Worm (Caenorhabditis elegans): ENCODE data around the gene ttm-2.

The ttm-2 gene

ce11 chrII:4749581-4749980, 16.6 kb downstream of the ttm-2 start, which contains the start of gene F41C3.2:
Gene F41C3.2, plus strand, starts transcription at chrII:4749968.
- no peak for TF ChIP-seq mel-28 (tag; optimal IDR thresholded peaks at IDR 0.05; ENCODE audit: borderline replicate concordance)
- no peak for TF ChIP-seq ceh-58 (GFP tag; IDR thresholded peaks at IDR 0.05)
- TF ChIP-seq mxl-1 (tag; optimal IDR thresholded peaks at IDR 0.05), result no peak

- TF ChIP-seq lin-40 (tag; optimal IDR thresholded peaks at IDR 0.05) (peak; percentile 22), xnd-1 (tag; optimal IDR thresholded peaks at IDR 0.05) (no peak), ztf-26 (tag; optimal IDR thresholded peaks at IDR 0.05) (peak; percentile 55), ceh-40 (GFP tag; IDR thresholded peaks at IDR 0.05) (no peak), lsl-1 (GFP tag; optimal IDR thresholded peaks at IDR 0.05) (no peak), hsf-1 (GFP tag; IDR thresholded peaks at IDR 0.05) (peak; percentile 77), somi-1 (GFP tag; optimal IDR thresholded peaks at IDR 0.05) (peak; percentile 35), nhr-27 (tag; optimal IDR thresholded peaks at IDR 0.05) (no peak)
Observed at ce11 chrII:4748374-4748773, 17.8 kb downstream of the ttm-2 start.

- TF ChIP-seq C17E4.6 (GFP tag; IDR thresholded peaks at IDR 0.05) (no peak), B0035.1 (tag; optimal IDR thresholded peaks at IDR 0.05) (no peak), lag-1 (GFP tag; IDR thresholded peaks at IDR 0.05) (no peak), atf-7 (tag; optimal IDR thresholded peaks at IDR 0.05) (no peak), zfh-2 (GFP tag; conservative IDR thresholded peaks at IDR 0.05) (no peak), xnd-1 (tag; optimal IDR thresholded peaks at IDR 0.05) (no peak), snpc-1.3 (tag; optimal IDR thresholded peaks at IDR 0.05; ENCODE audit: insufficient read depth) (no peak), unc-62 (GFP tag; optimal IDR thresholded peaks at IDR 0.05) (no peak), sptf-2 (GFP tag; optimal IDR thresholded peaks at IDR 0.05) (no peak), Y79H2A.3 (GFP tag; conservative IDR thresholded peaks at IDR 0.05) (no peak), nfya-2 (GFP tag; IDR thresholded peaks at IDR 0.05) (no peak), him-1 (tag; optimal IDR thresholded peaks at IDR 0.05) (no peak), mel-28 (tag; optimal IDR thresholded peaks at IDR 0.05; ENCODE audit: borderline replicate concordance) (no peak), ceh-79 (tag; optimal IDR thresholded peaks at IDR 0.05) (no peak), ceh-100 (GFP tag; IDR thresholded peaks at IDR 0.05) (no peak), ceh-58 (GFP tag; IDR thresholded peaks at IDR 0.05) (no peak)
Observed at ce11 chrII:4747697-4748096, 18.5 kb downstream of the ttm-2 start.

- no peak for TF ChIP-seq ceh-27 (GFP tag; optimal IDR thresholded peaks at IDR 0.05)
- TF ChIP-seq repo-1 (tag; optimal IDR thresholded peaks at IDR 0.05), result no peak
- TF ChIP-seq ceh-58 (GFP tag; IDR thresholded peaks at IDR 0.05), result no peak
- no peak for TF ChIP-seq T26A5.8 (tag; optimal IDR thresholded peaks at IDR 0.05)
Observed at ce11 chrII:4747063-4747462, 19.1 kb downstream of the ttm-2 start.

ce11 chrII:4745281-4745680, 20.9 kb downstream of the ttm-2 start:
- TF ChIP-seq die-1 (tag; optimal IDR thresholded peaks at IDR 0.05), result no peak
- no peak for TF ChIP-seq cebp-1 (GFP tag; IDR thresholded peaks at IDR 0.05)
- TF ChIP-seq cebp-1 (tag; optimal IDR thresholded peaks at IDR 0.05), result peak; percentile 31
- no peak for TF ChIP-seq pbrm-1 (GFP tag; IDR thresholded peaks at IDR 0.05)
- peak; percentile 28 for TF ChIP-seq tbp1 (GFP tag; optimal IDR thresholded peaks at IDR 0.05)
- no peak for TF ChIP-seq F37B4.10 (GFP tag; IDR thresholded peaks at IDR 0.05)
- TF ChIP-seq egl-18 (GFP tag; IDR thresholded peaks at IDR 0.05), result no peak
- TF ChIP-seq ztf-26 (tag; optimal IDR thresholded peaks at IDR 0.05), result peak; percentile 76
- no peak for TF ChIP-seq ztf-6 (GFP tag; IDR thresholded peaks at IDR 0.05)
- TF ChIP-seq madf-3 (GFP tag; IDR thresholded peaks at IDR 0.05), result no peak
- no peak for TF ChIP-seq hmg-20 (GFP tag; IDR thresholded peaks at IDR 0.05)
- TF ChIP-seq T26A5.8 (tag; optimal IDR thresholded peaks at IDR 0.05), result no peak
- TF ChIP-seq F57A8.1 (GFP tag; optimal IDR thresholded peaks at IDR 0.05), result no peak
- TF ChIP-seq unc-130 (GFP tag; optimal IDR thresholded peaks at IDR 0.05), result no peak
- 0 out of 2 replicates have a peak, but pooled peaks have one; percentile 45 for TF ChIP-seq Y53G8AR.9 (GFP tag; conservative IDR thresholded peaks at IDR 0.05)
- no peak for TF ChIP-seq B0336.3 (GFP tag; IDR thresholded peaks at IDR 0.05)
- peak; percentile 43 for TF ChIP-seq lin-40 (tag; optimal IDR thresholded peaks at IDR 0.05)
- TF ChIP-seq lin-54 (GFP tag; optimal IDR thresholded peaks at IDR 0.05), result peak; percentile 13
- no peak for TF ChIP-seq hmg-1.2 (GFP tag; IDR thresholded peaks at IDR 0.05)
- no peak for TF ChIP-seq zfh-2 (GFP tag; conservative IDR thresholded peaks at IDR 0.05)
- no peak for TF ChIP-seq madf-8 (GFP tag; conservative IDR thresholded peaks at IDR 0.05)

All from whole organism, young adult.